Worm (Caenorhabditis elegans) whole organism, late embryonic: ENCODE data around the gene F36F12.7.

Source experiments
- elt-2 ChIP-seq: sonication (generic microtip); optimal IDR thresholded peaks from 2 replicates; lab custom pipeline; 2016; ENCODE audit warnings: missing genetic modification reagents, missing genetic modification characterization, missing compliant biosample characterization
- nfya-1 ChIP-seq: sonication (generic microtip); optimal IDR thresholded peaks from 2 replicates; lab custom pipeline; 2017; ENCODE audit warnings: missing genetic modification characterization, mild to moderate bottlenecking, missing compliant biosample characterization, antibody characterized with exemption, moderate library complexity
- syd-9 ChIP-seq: sonication (generic microtip); optimal IDR thresholded peaks from 2 replicates; lab custom pipeline; 2016; ENCODE audit warnings: mild to moderate bottlenecking, missing genetic modification characterization, moderate library complexity, missing compliant biosample characterization
- tbx-7 ChIP-seq: sonication (generic microtip); optimal IDR thresholded peaks from 2 replicates; lab custom pipeline; 2016; ENCODE audit warnings: missing genotype, missing genetic modification characterization, missing compliant biosample characterization

DNA sequence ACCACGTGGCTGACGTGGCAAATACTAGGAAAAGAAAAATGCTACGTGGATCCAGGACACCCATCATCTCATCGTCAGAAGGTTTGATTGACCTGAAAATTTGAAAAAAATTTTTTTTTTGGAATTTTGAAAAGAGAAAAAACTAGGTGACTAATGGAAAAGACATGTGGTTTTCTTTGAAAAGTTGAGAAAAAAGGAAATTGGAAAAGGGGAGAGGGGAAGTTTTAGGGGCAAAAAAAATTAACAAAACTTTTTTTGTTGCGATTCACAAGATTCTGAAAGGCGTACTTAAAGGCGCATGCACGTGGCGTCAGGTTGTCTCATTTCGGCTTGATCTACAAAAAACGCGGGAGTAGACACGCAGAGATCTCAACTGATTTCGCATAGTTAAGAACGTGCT lies 26.3 kb upstream of the F36F12.7 start, which contains the start of gene Y40B10A.9:
- TF ChIP-seq nfya-1 (tag; lab: Kevin White, UChicago) (no peak), syd-9 (tag; lab: Kevin White, UChicago) (no peak), tbx-7 (tag; lab: Kevin White, UChicago) (no peak), elt-2 (tag; lab: Kevin White, UChicago) (no peak)
